Worm (Caenorhabditis elegans): ENCODE results near the gene tsp-21.

ce11 chrX:9940524-9940923 is 8.4 kb downstream of the tsp-21 start:
- no peak for TF ChIP-seq ceh-13 (GFP tag; optimal IDR thresholded peaks at IDR 0.05)
- TF ChIP-seq hnd-1 (tag; optimal IDR thresholded peaks at IDR 0.05), result no peak
- TF ChIP-seq flt-1 (GFP tag; IDR thresholded peaks at IDR 0.05), result no peak
- no peak for TF ChIP-seq sea-1 (GFP tag; conservative IDR thresholded peaks at IDR 0.05)
- TF ChIP-seq tbx-11 (GFP tag; IDR thresholded peaks at IDR 0.05), result no peak
- no peak for TF ChIP-seq pes-1 (GFP tag; IDR thresholded peaks at IDR 0.05)
- TF ChIP-seq tra-4 (tag; optimal IDR thresholded peaks at IDR 0.05), result no peak
- no peak for TF ChIP-seq ama-1 (optimal IDR thresholded peaks at IDR 0.05)
- TF ChIP-seq hmbx-1 (tag; optimal IDR thresholded peaks at IDR 0.05), result no peak
- TF ChIP-seq hmg-4 (GFP tag; optimal IDR thresholded peaks at IDR 0.05), result no peak
- TF ChIP-seq ceh-36 (tag; optimal IDR thresholded peaks at IDR 0.05), result no peak
- TF ChIP-seq ets-7 (tag; optimal IDR thresholded peaks at IDR 0.05), result no peak

Measured in whole organism, early embryonic.